Fruit fly (Drosophila melanogaster): ENCODE measurements around the gene CG6204.

The CG6204 gene

DNA sequence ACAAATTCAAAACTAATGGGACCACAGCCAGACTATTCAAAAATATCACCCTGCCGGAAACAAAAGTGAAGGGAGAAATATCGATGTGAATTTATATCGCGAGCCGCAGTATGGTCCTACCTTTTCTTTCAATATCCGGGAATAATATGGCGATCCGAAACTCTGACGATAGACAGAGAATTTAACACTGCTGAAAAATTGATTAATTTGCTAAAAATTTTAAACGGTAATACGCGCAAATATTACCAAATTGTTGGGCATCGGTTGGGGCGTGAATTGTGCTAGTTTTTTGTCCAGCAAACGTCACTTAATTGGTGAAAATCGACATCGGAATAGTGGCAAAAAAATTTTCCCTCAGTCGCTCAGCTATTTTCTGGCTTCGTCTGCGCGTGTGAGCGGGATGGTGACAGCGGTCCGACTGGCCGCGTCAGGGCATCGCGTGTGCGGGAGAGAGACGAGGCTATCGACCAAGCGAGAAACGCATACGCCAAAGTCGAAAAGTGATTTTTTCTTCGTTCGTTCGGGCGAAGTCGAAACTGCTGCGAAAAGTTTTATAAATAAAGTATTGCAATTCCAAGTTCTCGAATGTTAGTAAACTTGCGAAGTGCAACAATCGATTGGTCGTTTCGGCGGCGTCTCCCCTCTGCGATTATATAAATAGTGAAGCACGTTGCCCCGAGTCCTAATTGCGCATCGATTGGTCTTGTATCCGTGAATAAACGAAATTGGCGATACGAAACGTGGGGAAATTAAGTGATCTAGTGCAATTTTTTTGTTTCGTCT lies 37.0 kb downstream of the CG6204 start, which contains the start of gene mask (continued):
- TF ChIP-seq CG9215 (GFP tag; IDR thresholded peaks at IDR 0.05): 0 out of 2 replicates have a peak, but pooled peaks have one; percentile 40
- peak; percentile 47 for TF ChIP-seq nerfin-1 (tag; optimal IDR thresholded peaks at IDR 0.05)
- TF ChIP-seq Vsx1 (GFP tag; optimal IDR thresholded peaks at IDR 0.05): peak; percentile 78
- TF ChIP-seq Hr78 (GFP tag; optimal IDR thresholded peaks at IDR 0.05): no peak
- TF ChIP-seq CG13296 (GFP tag; optimal IDR thresholded peaks at IDR 0.05): peak; percentile 81
- peak; percentile 55 for TF ChIP-seq amos (GFP tag; IDR thresholded peaks at IDR 0.05; ENCODE audit: partially characterized antibody)
- no peak for TF ChIP-seq hbn (GFP tag; IDR thresholded peaks at IDR 0.05; ENCODE audit: partially characterized antibody)
- TF ChIP-seq CG43689 (GFP tag; IDR thresholded peaks at IDR 0.05): peak; percentile 48; the same call in 1 of the 2 replicates
- peak; percentile 49 for TF ChIP-seq nmo (GFP tag; optimal IDR thresholded peaks at IDR 0.05)
- TF ChIP-seq Ets97D (GFP tag; optimal IDR thresholded peaks at IDR 0.05): peak; percentile 99
- TF ChIP-seq psq (GFP tag; optimal IDR thresholded peaks at IDR 0.05): no peak
- peak; percentile 6 for TF ChIP-seq ERR (GFP tag; optimal IDR thresholded peaks at IDR 0.05)
- TF ChIP-seq CG11247 (GFP tag; IDR thresholded peaks at IDR 0.05): peak; percentile 87
- peak; percentile 33 to 86 for TF ChIP-seq dpn (GFP tag; optimal IDR thresholded peaks at IDR 0.05)
- TF ChIP-seq CG3281 (GFP tag; optimal IDR thresholded peaks at IDR 0.05): peak; percentile 82
- peak; percentile 49 for TF ChIP-seq CG3407 (GFP tag; optimal IDR thresholded peaks at IDR 0.05)
- TF ChIP-seq NfI (GFP tag; optimal IDR thresholded peaks at IDR 0.05): peak; percentile 93
- TF ChIP-seq trem (tag; optimal IDR thresholded peaks at IDR 0.05): peak; percentile 16
- no peak for TF ChIP-seq peb (GFP tag; IDR thresholded peaks at IDR 0.05)
- no peak for TF ChIP-seq Gsc (GFP tag; IDR thresholded peaks at IDR 0.05)
- no peak for TF ChIP-seq CG5180 (GFP tag; optimal IDR thresholded peaks at IDR 0.05)
- peak; percentile 81 for TF ChIP-seq shn (GFP tag; optimal IDR thresholded peaks at IDR 0.05)
- peak; percentile 74 for TF ChIP-seq p53 (GFP tag; optimal IDR thresholded peaks at IDR 0.05)
- 0 out of 3 replicates have a peak, but pooled peaks have one; percentile 26 for TF ChIP-seq croc (GFP tag; conservative IDR thresholded peaks at IDR 0.05)
- peak; percentile 83 for TF ChIP-seq BEAF-32 (GFP tag; optimal IDR thresholded peaks at IDR 0.05)
- peak; percentile 69 for TF ChIP-seq CG10267 (tag; optimal IDR thresholded peaks at IDR 0.05)
- TF ChIP-seq CG17385 (GFP tag; optimal IDR thresholded peaks at IDR 0.05): peak; percentile 83
- TF ChIP-seq z (GFP tag; IDR thresholded peaks at IDR 0.05): no peak
- TF ChIP-seq chif (GFP tag; optimal IDR thresholded peaks at IDR 0.05): peak; percentile 56 to 77
- peak; percentile 39 for TF ChIP-seq CG2202 (tag; optimal IDR thresholded peaks at IDR 0.05)
- peak; percentile 36 for TF ChIP-seq CG4282 (GFP tag; optimal IDR thresholded peaks at IDR 0.05)
- peak; percentile 93 for TF ChIP-seq NFAT (GFP tag; IDR thresholded peaks at IDR 0.05)
- TF ChIP-seq CG12236 (GFP tag; optimal IDR thresholded peaks at IDR 0.05): peak; percentile 73
- peak; percentile 52 for TF ChIP-seq lbe (GFP tag; optimal IDR thresholded peaks at IDR 0.05)
- TF ChIP-seq CG2116 (GFP tag; optimal IDR thresholded peaks at IDR 0.05): peak; percentile 78
- TF ChIP-seq MTF-1 (GFP tag; optimal IDR thresholded peaks at IDR 0.05; ENCODE audit: borderline replicate concordance): peak; percentile 87
- TF ChIP-seq Myb (GFP tag; optimal IDR thresholded peaks at IDR 0.05): peak; percentile 64
- peak; percentile 82 for TF ChIP-seq mam (GFP tag; optimal IDR thresholded peaks at IDR 0.05)
- TF ChIP-seq luna (GFP tag; optimal IDR thresholded peaks at IDR 0.05): peak; percentile 84
- peak; percentile 87 for TF ChIP-seq lab (GFP tag; optimal IDR thresholded peaks at IDR 0.05)
- TF ChIP-seq ATbp (GFP tag; optimal IDR thresholded peaks at IDR 0.05): peak; percentile 54
- TF ChIP-seq CG15269 (tag; optimal IDR thresholded peaks at IDR 0.05): peak; percentile 56
- TF ChIP-seq CG1647 (GFP tag; optimal IDR thresholded peaks at IDR 0.05): peak; percentile 37
- peak; percentile 58 for TF ChIP-seq Dref (GFP tag; IDR thresholded peaks at IDR 0.05)
- peak; percentile 69 for TF ChIP-seq sima (GFP tag; optimal IDR thresholded peaks at IDR 0.05)
- no peak; the same call in 1 of the 2 replicates for TF ChIP-seq Atf6 (GFP tag; IDR thresholded peaks at IDR 0.05)
- TF ChIP-seq Hr39 (optimal IDR thresholded peaks at IDR 0.05): no peak
- TF ChIP-seq yki (optimal IDR thresholded peaks at IDR 0.05): no peak
- peak; percentile 56 for TF ChIP-seq HmgZ (tag; optimal IDR thresholded peaks at IDR 0.05)
